Worm (Caenorhabditis elegans) whole organism, young adult: ENCODE data around the gene ref-1.

Source experiments
- C06A6.2 ChIP-seq: fragments of 200-800 bp; sonication (Bioruptor generic); conservative IDR thresholded peaks from 2 replicates; pipeline ENCODE4 v1.3.6; 2022; ENCODE audit warnings: missing genetic modification characterization, missing compliant biosample characterization
- C17E4.6 ChIP-seq: fragments of 200-800 bp; sonication (Bioruptor generic); IDR thresholded peaks from 2 replicates; pipeline ENCODE4 v1.3.6; 2022; ENCODE audit warnings: missing genetic modification reagents, missing genetic modification characterization, missing compliant biosample characterization
- D2030.7 ChIP-seq: fragments of 200-800 bp; sonication (Bioruptor generic); IDR thresholded peaks from 2 replicates; pipeline ENCODE4 v1.3.6; 2022; ENCODE audit warnings: missing genetic modification reagents, missing genetic modification characterization, missing compliant biosample characterization
- F10E7.11 ChIP-seq: sonication (generic microtip); optimal IDR thresholded peaks from 2 replicates; lab custom pipeline; 2017; ENCODE audit warnings: mild to moderate bottlenecking, missing genetic modification characterization, moderate library complexity, missing compliant biosample characterization
- F22D6.2 ChIP-seq: sonication (generic microtip); optimal IDR thresholded peaks from 2 replicates; lab custom pipeline; 2016; ENCODE audit warnings: mild to moderate bottlenecking, missing genetic modification characterization, missing compliant biosample characterization
- F37B4.10 ChIP-seq: fragments of 200-800 bp; sonication (Bioruptor generic); IDR thresholded peaks from 2 replicates; pipeline ENCODE4 v1.3.6; 2022; ENCODE audit warnings: missing genetic modification characterization, missing compliant biosample characterization
- F57C9.4 ChIP-seq: sonication (generic microtip); optimal IDR thresholded peaks from 2 replicates; lab custom pipeline; 2017; ENCODE audit warnings: mild to moderate bottlenecking, missing genetic modification characterization, missing compliant biosample characterization
- K12H6.12 ChIP-seq: fragments of 200-800 bp; sonication (Bioruptor generic); optimal IDR thresholded peaks from 2 replicates; lab custom pipeline; 2018; ENCODE audit warnings: mild to moderate bottlenecking, missing genetic modification characterization, missing compliant biosample characterization
- T07F8.4 ChIP-seq: sonication (generic microtip); optimal IDR thresholded peaks from 2 replicates; lab custom pipeline; 2016; ENCODE audit warnings: mild to moderate bottlenecking, missing genetic modification characterization, moderate library complexity, missing compliant biosample characterization
- T26A5.8 ChIP-seq: sonication (generic microtip); optimal IDR thresholded peaks from 2 replicates; lab custom pipeline; 2016; ENCODE audit warnings: missing genetic modification characterization, missing compliant biosample characterization
- Y79H2A.3 ChIP-seq: fragments of 200-800 bp; sonication (Bioruptor generic); conservative IDR thresholded peaks from 2 replicates; pipeline ENCODE4 v1.3.6; 2022; ENCODE audit warnings: missing genetic modification reagents, missing genetic modification characterization, missing compliant biosample characterization
- akir-1 ChIP-seq: fragments of 200-800 bp; sonication (Bioruptor generic); optimal IDR thresholded peaks from 2 replicates; lab custom pipeline; 2018; ENCODE audit warnings: mild to moderate bottlenecking, missing genetic modification characterization, moderate library complexity, missing compliant biosample characterization
- attf-3 ChIP-seq: fragments of 200-800 bp; sonication (Bioruptor generic); conservative IDR thresholded peaks from 2 replicates; pipeline ENCODE4 v1.3.6; 2022; ENCODE audit warnings: missing genetic modification reagents, missing genetic modification characterization, missing compliant biosample characterization
- bed-2 ChIP-seq: fragments of 200-800 bp; sonication (Bioruptor generic); IDR thresholded peaks from 2 replicates; pipeline ENCODE4 v1.3.6; 2022; ENCODE audit warnings: missing genetic modification reagents, missing genetic modification characterization, missing compliant biosample characterization
- ccch-3 ChIP-seq: fragments of 200-800 bp; sonication (Bioruptor generic); optimal IDR thresholded peaks from 2 replicates; lab custom pipeline; 2018; ENCODE audit warnings: mild to moderate bottlenecking, missing genetic modification characterization, missing compliant biosample characterization
- cebp-1 ChIP-seq, 2 experiments: fragments of 200-800 bp in 1 of 2; sonication (Bioruptor generic) in 1 of 2; sonication (generic microtip) in 1 of 2; IDR thresholded peaks in 1 of 2; optimal IDR thresholded peaks in 1 of 2; 2 replicates each; pipeline versions ENCODE4 v1.3.6 to Lab custom; 2017 to 2022; ENCODE audit warnings: missing compliant biosample characterization in 2 of 2, missing genetic modification characterization in 2 of 2, mild to moderate bottlenecking in 1 of 2, missing genetic modification reagents in 1 of 2, moderate library complexity in 1 of 2
- cebp-2 ChIP-seq: fragments of 200-800 bp; sonication (Bioruptor generic); IDR thresholded peaks from 2 replicates; pipeline ENCODE4 v1.3.6; 2022; ENCODE audit warnings: missing genetic modification characterization, missing compliant biosample characterization
- ceh-40 ChIP-seq: fragments of 200-800 bp; sonication (Bioruptor generic); IDR thresholded peaks from 2 replicates; pipeline ENCODE4 v1.3.6; 2022; ENCODE audit warnings: missing genetic modification characterization, missing compliant biosample characterization
- ceh-58 ChIP-seq: fragments of 200-800 bp; sonication (Bioruptor generic); IDR thresholded peaks from 2 replicates; pipeline ENCODE4 v1.3.6; 2022; ENCODE audit warnings: missing genetic modification characterization, missing compliant biosample characterization
- dpff-1 ChIP-seq: sonication (generic microtip); optimal IDR thresholded peaks from 2 replicates; lab custom pipeline; 2017; ENCODE audit warnings: mild to moderate bottlenecking, missing genetic modification characterization, missing compliant biosample characterization
- egl-44 ChIP-seq: fragments of 200-800 bp; sonication (Bioruptor generic); IDR thresholded peaks from 2 replicates; pipeline ENCODE4 v1.3.6; 2022; ENCODE audit warnings: missing genetic modification reagents, missing genetic modification characterization, missing compliant biosample characterization
- gei-17 ChIP-seq: fragments of 200-800 bp; sonication (Bioruptor generic); optimal IDR thresholded peaks from 2 replicates; lab custom pipeline; 2018; ENCODE audit warnings: mild to moderate bottlenecking, missing genetic modification characterization, missing compliant biosample characterization
- him-1 ChIP-seq: sonication (generic microtip); optimal IDR thresholded peaks from 2 replicates; lab custom pipeline; 2016; ENCODE audit warnings: missing genotype, missing genetic modification reagents, missing genetic modification characterization, missing compliant biosample characterization
- hrde-1 ChIP-seq: sonication (generic microtip); optimal IDR thresholded peaks from 2 replicates; lab custom pipeline; 2016; ENCODE audit warnings: missing genetic modification characterization, mild to moderate bottlenecking, missing compliant biosample characterization, moderate library complexity, missing genotype, missing genetic modification reagents, borderline replicate concordance
- hsf-1 ChIP-seq: fragments of 200-800 bp; sonication (Bioruptor generic); IDR thresholded peaks from 2 replicates; pipeline ENCODE4 v1.3.6; 2022; ENCODE audit warnings: missing genetic modification reagents, missing genetic modification characterization, missing compliant biosample characterization
- let-607 ChIP-seq, 2 experiments: fragments of 200-800 bp in 1 of 2; sonication (Bioruptor generic) in 1 of 2; sonication (generic microtip) in 1 of 2; optimal IDR thresholded peaks; 2 replicates each; lab custom pipeline; 2016 to 2018; ENCODE audit warnings: mild to moderate bottlenecking in 2 of 2, missing compliant biosample characterization in 2 of 2, missing genetic modification characterization in 2 of 2, moderate library complexity in 2 of 2, missing genotype in 1 of 2
- lsl-1 ChIP-seq: fragments of 200-800 bp; sonication (Bioruptor generic); optimal IDR thresholded peaks from 2 replicates; lab custom pipeline; 2018; ENCODE audit warnings: mild to moderate bottlenecking, missing genetic modification characterization, moderate library complexity, missing compliant biosample characterization
- lsy-27 ChIP-seq: sonication (generic microtip); optimal IDR thresholded peaks from 2 replicates; lab custom pipeline; 2017; ENCODE audit warnings: missing genetic modification characterization, mild to moderate bottlenecking, missing compliant biosample characterization, antibody characterized with exemption, missing genotype, borderline replicate concordance; ENCODE audit not compliant: insufficient read depth
- madf-8 ChIP-seq: fragments of 200-800 bp; sonication (Bioruptor generic); conservative IDR thresholded peaks from 2 replicates; pipeline ENCODE4 v1.3.6; 2022; ENCODE audit warnings: missing genetic modification reagents, missing genetic modification characterization, missing compliant biosample characterization
- mcd-1 ChIP-seq: fragments of 200-800 bp; sonication (Bioruptor generic); IDR thresholded peaks from 2 replicates; pipeline ENCODE4 v1.3.6; 2022; ENCODE audit warnings: missing genetic modification reagents, missing genetic modification characterization, missing compliant biosample characterization
- mel-28 ChIP-seq: sonication (generic microtip); optimal IDR thresholded peaks from 2 replicates; lab custom pipeline; 2016; ENCODE audit warnings: borderline replicate concordance, mild to moderate bottlenecking, missing genetic modification characterization, missing compliant biosample characterization
- mxl-1 ChIP-seq: sonication (generic microtip); optimal IDR thresholded peaks from 2 replicates; lab custom pipeline; 2016; ENCODE audit warnings: missing genetic modification characterization, missing compliant biosample characterization
- nfya-1 ChIP-seq: sonication (generic microtip); optimal IDR thresholded peaks from 2 replicates; lab custom pipeline; 2017; ENCODE audit warnings: antibody characterized with exemption, missing compliant biosample characterization, missing genetic modification characterization, borderline replicate concordance; ENCODE audit not compliant: insufficient read depth
- nfya-2 ChIP-seq: fragments of 200-800 bp; sonication (Bioruptor generic); IDR thresholded peaks from 2 replicates; pipeline ENCODE4 v1.3.6; 2022; ENCODE audit warnings: missing genetic modification reagents, missing genetic modification characterization, missing compliant biosample characterization
- nfyb-1 ChIP-seq: fragments of 200-800 bp; sonication (Bioruptor generic); IDR thresholded peaks from 2 replicates; pipeline ENCODE4 v1.3.6; 2022; ENCODE audit warnings: missing genetic modification reagents, missing genetic modification characterization, missing compliant biosample characterization
- nhr-120 ChIP-seq: fragments of 200-800 bp; sonication (Bioruptor generic); IDR thresholded peaks from 2 replicates; pipeline ENCODE4 v1.3.6; 2022; ENCODE audit warnings: missing genetic modification characterization, missing compliant biosample characterization
- nhr-90 ChIP-seq: sonication (generic microtip); optimal IDR thresholded peaks from 2 replicates; lab custom pipeline; 2016; ENCODE audit warnings: missing genotype, mild to moderate bottlenecking, missing genetic modification characterization, missing compliant biosample characterization
- pha-4 ChIP-seq: fragments of 150-350 bp; sonication (generic microtip); optimal IDR thresholded peaks from 2 replicates; lab custom pipeline; 2014; ENCODE audit warnings: missing biosample characterization, missing genetic modification reagents, missing genetic modification characterization
- rec-8 ChIP-seq, 2 experiments: sonication (generic microtip); optimal IDR thresholded peaks; 2 replicates each; lab custom pipeline; 2016; ENCODE audit warnings: mild to moderate bottlenecking in 2 of 2, missing genetic modification characterization in 2 of 2, missing genetic modification reagents in 2 of 2, missing genotype in 2 of 2, missing biosample characterization in 1 of 2, missing compliant biosample characterization in 1 of 2, moderate library complexity in 1 of 2
- sdz-38 ChIP-seq: sonication (generic microtip); optimal IDR thresholded peaks from 2 replicates; lab custom pipeline; 2016; ENCODE audit warnings: missing genotype, missing genetic modification characterization, missing compliant biosample characterization
- snpc-4 ChIP-seq, 5 experiments: fragments of 150-350 bp in 1 of 5; sonication (generic microtip) in 4 of 5; optimal IDR thresholded peaks; 2 replicates each; lab custom pipeline; 2014 to 2018; ENCODE audit warnings: missing genetic modification characterization in 5 of 5, missing biosample characterization in 3 of 5, antibody characterized with exemption in 2 of 5, mild to moderate bottlenecking in 2 of 5, missing compliant biosample characterization in 2 of 5, missing genotype in 2 of 5, moderate library complexity in 2 of 5, missing genetic modification reagents in 1 of 5
- somi-1 ChIP-seq: fragments of 200-800 bp; sonication (Bioruptor generic); optimal IDR thresholded peaks from 2 replicates; lab custom pipeline; 2018; ENCODE audit warnings: mild to moderate bottlenecking, missing genetic modification characterization, missing compliant biosample characterization
- tbp1 ChIP-seq: fragments of 200-800 bp; sonication (Bioruptor generic); optimal IDR thresholded peaks from 2 replicates; lab custom pipeline; 2018; ENCODE audit warnings: mild to moderate bottlenecking, missing genetic modification characterization, missing compliant biosample characterization
- tlf-1 ChIP-seq: fragments of 200-800 bp; sonication (Bioruptor generic); optimal IDR thresholded peaks from 2 replicates; lab custom pipeline; 2018; ENCODE audit warnings: mild to moderate bottlenecking, missing genetic modification characterization, missing compliant biosample characterization
- unc-130 ChIP-seq: sonication (generic microtip); optimal IDR thresholded peaks from 2 replicates; lab custom pipeline; 2016; ENCODE audit warnings: missing genetic modification reagents, missing genetic modification characterization, missing compliant biosample characterization
- unc-62 ChIP-seq: fragments of 150-350 bp; optimal IDR thresholded peaks from 2 replicates; lab custom pipeline; 2014; ENCODE audit warnings: missing biosample characterization, missing genetic modification reagents, missing genetic modification characterization
- zfh-2 ChIP-seq: fragments of 200-800 bp; sonication (Bioruptor generic); conservative IDR thresholded peaks from 2 replicates; pipeline ENCODE4 v1.3.6; 2022; ENCODE audit warnings: missing genetic modification reagents, missing genetic modification characterization, missing compliant biosample characterization
- zim-3 ChIP-seq: sonication (generic microtip); optimal IDR thresholded peaks from 2 replicates; lab custom pipeline; 2017; ENCODE audit warnings: mild to moderate bottlenecking, missing genetic modification characterization, moderate library complexity, missing compliant biosample characterization
- ztf-25 ChIP-seq: fragments of 200-800 bp; sonication (Bioruptor generic); IDR thresholded peaks from 2 replicates; pipeline ENCODE4 v1.3.6; 2022; ENCODE audit warnings: missing genetic modification reagents, missing genetic modification characterization, missing compliant biosample characterization

ref-1 gene

ce11 chrII:10174338-10174737, 43.9 kb upstream of the ref-1 start, which contains the start of gene F33H1.4 (continued):
- TF ChIP-seq hsf-1 (GFP tag; lab: Robert Waterston, UW) (no peak), akir-1 (GFP tag; lab: Kevin White, UChicago) (no peak), dpff-1 (tag; lab: Kevin White, UChicago) (no peak), mcd-1 (peak; percentile 59), snpc-4 (GFP tag; optimal IDR thresholded peaks at IDR 0.05; lab: Kevin White, UChicago) (no peak), snpc-4 (tag; optimal IDR thresholded peaks at IDR 0.05; lab: Kevin White, UChicago) (peak in 1 of 4 experiments; percentile 6), tbp1 (GFP tag; lab: Kevin White, UChicago) (peak; percentile 41), let-607 (tag; optimal IDR thresholded peaks at IDR 0.05; lab: Kevin White, UChicago) (no peak), T07F8.4 (tag; lab: Kevin White, UChicago) (no peak), F37B4.10 (no peak), F22D6.2 (no peak), bed-2 (GFP tag; lab: Robert Waterston, UW) (no peak), egl-44 (GFP tag; lab: Robert Waterston, UW) (no peak), ccch-3 (GFP tag; lab: Kevin White, UChicago) (no peak), C17E4.6 (GFP tag; lab: Robert Waterston, UW) (no peak), Y79H2A.3 (no peak), rec-8 (tag; optimal IDR thresholded peaks at IDR 0.05; lab: Kevin White, UChicago) (no peak), nhr-120 (no peak), sdz-38 (no peak), D2030.7 (peak; percentile 57), zim-3 (tag; lab: Kevin White, UChicago) (no peak), ztf-25 (no peak), pha-4 (no peak), tlf-1 (GFP tag; lab: Kevin White, UChicago) (peak; percentile 4), lsy-27 (no peak), ceh-58 (GFP tag; lab: Robert Waterston, UW) (no peak), nfyb-1 (GFP tag; lab: Robert Waterston, UW) (0 out of 2 replicates have a peak, but pooled peaks have one; percentile 48), attf-3 (no peak; the same call in 1 of the 2 replicates), hrde-1 (tag; lab: Kevin White, UChicago) (no peak), unc-130 (GFP tag; lab: Kevin White, UChicago) (peak; percentile 31), F57C9.4 (tag; lab: Kevin White, UChicago) (no peak), zfh-2 (peak; percentile 22; the same call in 1 of the 2 replicates), him-1 (tag; lab: Kevin White, UChicago) (no peak), cebp-2 (no peak), madf-8 (no peak), mel-28 (tag; lab: Kevin White, UChicago) (no peak), F10E7.11 (tag; lab: Kevin White, UChicago) (no peak)
- TF ChIP-seq, all 124 proteins: peak for 30

- TF ChIP-seq him-1 (tag; lab: Kevin White, UChicago) (no peak), lsy-27 (no peak), mxl-1 (tag; lab: Kevin White, UChicago) (no peak), cebp-1 (GFP tag; IDR thresholded peaks at IDR 0.05; lab: Robert Waterston, UW) (no peak), cebp-1 (tag; optimal IDR thresholded peaks at IDR 0.05; lab: Kevin White, UChicago) (no peak), unc-62 (GFP tag; lab: Kevin White, UChicago) (no peak), nfya-2 (GFP tag; lab: Robert Waterston, UW) (no peak), somi-1 (no peak), bed-2 (GFP tag; lab: Robert Waterston, UW) (no peak), nhr-90 (tag; lab: Kevin White, UChicago) (no peak), C06A6.2 (no peak), K12H6.12 (tag; lab: Kevin White, UChicago) (no peak), nfya-1 (tag; lab: Kevin White, UChicago) (no peak), gei-17 (GFP tag; lab: Kevin White, UChicago) (no peak), ceh-40 (GFP tag; lab: Robert Waterston, UW) (no peak), lsl-1 (GFP tag; lab: Kevin White, UChicago) (no peak), T26A5.8 (tag; lab: Kevin White, UChicago) (no peak)
Observed at ce11 chrII:10182634-10183033, 35.6 kb upstream of the ref-1 start, which contains the start of gene srd-1. srd-1 (minus strand) TSS chrII:10182734.
